Fruit fly (Drosophila melanogaster): ENCODE measurements around the gene CG16734.

CG16734 gene

DNA sequence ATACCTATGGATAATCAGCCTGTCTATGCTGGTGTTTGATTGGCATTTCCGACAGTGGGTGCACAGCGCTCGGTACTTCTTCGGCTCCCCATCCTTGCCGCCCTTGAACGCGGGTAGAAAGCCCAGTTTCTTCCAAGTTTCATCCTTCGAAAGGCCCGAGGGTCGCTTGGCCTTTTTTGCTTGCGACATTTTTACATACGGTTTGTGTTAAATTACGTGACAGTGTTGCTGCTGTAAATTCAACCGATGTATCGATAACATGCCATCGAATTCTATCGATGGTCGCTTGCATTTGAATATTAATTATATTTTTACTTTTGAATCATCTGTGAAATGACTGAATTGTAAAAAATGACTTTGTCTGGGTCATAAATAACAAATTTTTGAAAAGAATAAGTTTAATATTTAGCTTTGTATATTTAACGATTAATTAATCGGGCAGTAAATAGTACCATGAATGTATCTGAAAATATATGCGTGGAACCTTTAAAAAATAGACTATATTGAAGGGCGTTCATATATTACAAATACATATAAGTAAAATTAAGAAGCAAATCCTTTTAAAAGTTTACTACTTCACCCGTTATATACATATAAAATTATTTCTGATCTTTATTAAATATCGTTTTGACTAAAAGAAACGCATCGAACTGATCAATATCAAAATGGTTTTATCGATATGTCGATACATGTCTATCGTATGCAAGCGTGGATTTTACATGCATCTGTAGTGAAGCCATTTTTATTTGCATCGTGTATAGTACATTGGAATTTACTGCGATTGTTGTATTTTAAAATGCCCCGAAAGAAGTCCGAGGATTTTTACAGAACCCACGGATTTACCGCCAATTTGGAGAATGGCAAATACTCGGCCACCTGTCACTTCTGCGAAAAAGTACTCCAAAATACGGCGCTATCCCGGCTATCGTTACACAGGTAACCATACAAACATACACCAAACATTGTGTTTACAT is 3.7 kb downstream of the CG16734 start, which contains the start of the genes Ibf2 and Ibf1:
Gene Ibf2, minus strand, starts transcription at position 250 of the 974 bp plus-strand sequence.
Gene Ibf1, plus strand, starts transcription at position 713 of the 974 bp plus-strand sequence.
- TF ChIP-seq Snoo (tag; optimal IDR thresholded peaks at IDR 0.05), result no peak
- no peak for TF ChIP-seq CG8301 (tag; optimal IDR thresholded peaks at IDR 0.05)
- TF ChIP-seq CG13204 (GFP tag; optimal IDR thresholded peaks at IDR 0.05), result no peak
- TF ChIP-seq Pif1A (GFP tag; optimal IDR thresholded peaks at IDR 0.05), result no peak
- TF ChIP-seq Ets98B (GFP tag; IDR thresholded peaks at IDR 0.05), result no peak
- no peak for TF ChIP-seq gl (tag; optimal IDR thresholded peaks at IDR 0.05)
- no peak for TF ChIP-seq CG9948 (tag; optimal IDR thresholded peaks at IDR 0.05)
- TF ChIP-seq CG34367 (tag; optimal IDR thresholded peaks at IDR 0.05), result no peak
- no peak for TF ChIP-seq CG10348 (GFP tag; IDR thresholded peaks at IDR 0.05)
- TF ChIP-seq CG4496 (GFP tag; IDR thresholded peaks at IDR 0.05), result no peak
- no peak for TF ChIP-seq fd96Ca (GFP tag; IDR thresholded peaks at IDR 0.05)
- no peak for TF ChIP-seq Pif1B (GFP tag; optimal IDR thresholded peaks at IDR 0.05)
- no peak for TF ChIP-seq CG17806 (tag; optimal IDR thresholded peaks at IDR 0.05)
- no peak for TF ChIP-seq rn (GFP tag; IDR thresholded peaks at IDR 0.05)
- no peak for TF ChIP-seq CG12605 (GFP tag; IDR thresholded peaks at IDR 0.05)
- TF ChIP-seq CG14655 (GFP tag; optimal IDR thresholded peaks at IDR 0.05), result no peak
- no peak for TF ChIP-seq CG15710 (tag; optimal IDR thresholded peaks at IDR 0.05)
- no peak for TF ChIP-seq EcR (GFP tag; optimal IDR thresholded peaks at IDR 0.05)

DNA sequence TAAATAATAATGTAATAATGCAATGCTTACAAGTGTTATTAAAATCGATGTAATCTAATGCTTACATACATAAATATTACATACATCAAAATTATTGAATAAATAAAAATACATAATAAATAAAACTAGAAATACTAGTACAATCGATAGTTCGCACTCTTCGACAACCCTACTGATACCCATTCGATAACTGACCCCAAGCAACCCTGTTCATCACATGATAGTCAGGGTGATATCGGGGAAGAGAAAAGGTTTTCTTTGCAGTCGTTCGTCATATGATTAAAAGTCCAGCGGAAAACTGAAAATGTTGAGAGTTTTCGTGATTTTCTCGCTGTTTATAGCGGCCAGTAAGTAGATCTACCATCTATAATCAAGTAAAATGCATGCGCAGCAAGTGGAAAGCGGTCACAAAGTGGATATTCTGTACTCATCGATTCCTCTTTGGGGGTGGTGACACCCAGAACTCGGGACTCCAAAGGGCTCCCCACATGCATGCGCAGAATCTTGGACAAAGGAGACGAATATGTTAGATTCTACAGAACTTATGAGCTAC is 5.6 kb downstream of the CG16734 start, which contains the start of gene ATP6AP2:
Gene ATP6AP2, plus strand, starts transcription at position 218 of the 553 bp plus-strand sequence.
- TF ChIP-seq Snoo (tag; optimal IDR thresholded peaks at IDR 0.05) (peak; percentile 12), Ets98B (GFP tag; IDR thresholded peaks at IDR 0.05) (peak; percentile 60; the same call in 1 of the 2 replicates), CG13204 (GFP tag; optimal IDR thresholded peaks at IDR 0.05) (no peak), CG10348 (GFP tag; IDR thresholded peaks at IDR 0.05) (no peak), CG17806 (tag; optimal IDR thresholded peaks at IDR 0.05) (peak; percentile 37), Pif1A (GFP tag; optimal IDR thresholded peaks at IDR 0.05) (no peak), CG4496 (GFP tag; IDR thresholded peaks at IDR 0.05) (peak; percentile 49; the same call in 1 of the 3 replicates)

DNA sequence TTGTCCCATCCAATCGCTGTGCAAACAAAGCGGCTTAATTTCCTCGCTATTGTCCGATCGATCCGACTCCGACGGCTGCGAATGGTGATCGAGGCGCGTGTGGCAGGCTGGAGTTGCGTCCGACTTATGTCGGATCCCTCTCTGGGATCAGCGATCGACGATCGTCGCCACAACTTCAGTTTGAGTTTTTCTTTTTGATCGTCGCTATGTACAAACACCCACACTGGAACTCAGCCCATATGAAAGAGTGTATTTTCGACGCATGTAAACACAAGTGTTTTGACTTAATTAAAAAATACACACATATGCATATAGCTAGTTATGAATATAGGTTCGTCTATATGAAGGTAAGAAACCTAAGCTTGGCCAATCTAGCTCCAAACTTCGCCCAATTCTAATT is 9.2 kb downstream of the CG16734 start, which contains the start of gene sage:
Gene sage, minus strand, starts transcription at position 101 of the 400 bp plus-strand sequence.
- TF ChIP-seq fd96Ca (GFP tag; IDR thresholded peaks at IDR 0.05), result no peak
- no peak for TF ChIP-seq Pif1A (GFP tag; optimal IDR thresholded peaks at IDR 0.05)
- TF ChIP-seq CG17806 (tag; optimal IDR thresholded peaks at IDR 0.05), result no peak
- no peak for TF ChIP-seq CG15710 (tag; optimal IDR thresholded peaks at IDR 0.05)
- TF ChIP-seq Pif1B (GFP tag; optimal IDR thresholded peaks at IDR 0.05), result no peak
- no peak for TF ChIP-seq CG4496 (GFP tag; IDR thresholded peaks at IDR 0.05)
- no peak for TF ChIP-seq gl (tag; optimal IDR thresholded peaks at IDR 0.05)
- no peak for TF ChIP-seq CG9948 (tag; optimal IDR thresholded peaks at IDR 0.05)
- TF ChIP-seq CG12605 (GFP tag; IDR thresholded peaks at IDR 0.05), result no peak
- no peak for TF ChIP-seq CG14655 (GFP tag; optimal IDR thresholded peaks at IDR 0.05)
- TF ChIP-seq rn (GFP tag; IDR thresholded peaks at IDR 0.05), result no peak
- no peak for TF ChIP-seq CG8159 (tag; optimal IDR thresholded peaks at IDR 0.05)
- TF ChIP-seq CG10348 (GFP tag; IDR thresholded peaks at IDR 0.05), result no peak

DNA sequence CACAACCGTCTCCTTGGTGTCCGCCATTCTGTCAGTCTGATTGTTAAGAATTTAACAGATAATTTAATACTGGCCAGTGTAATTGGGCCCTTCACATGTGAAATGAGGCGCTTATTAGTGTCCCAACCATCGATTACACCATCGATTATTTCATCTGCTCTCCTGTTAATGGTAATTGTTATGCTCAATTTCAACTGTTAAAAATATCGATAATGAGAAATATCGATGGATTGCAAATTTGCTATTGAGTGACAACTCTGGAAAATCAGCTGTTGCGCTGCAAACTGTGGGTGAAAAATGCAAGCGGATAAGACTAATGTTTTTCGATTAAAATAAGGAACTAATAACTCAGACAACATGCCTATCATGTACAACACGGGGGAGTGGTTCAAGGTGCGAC is 11.9 kb downstream of the CG16734 start, which contains the start of the genes TrpRS and Vps16A:
Gene TrpRS, minus strand, starts transcription at position 140 of the 400 bp plus-strand sequence.
Gene Vps16A, plus strand, starts transcription at position 255 of the 400 bp plus-strand sequence.
- TF ChIP-seq Pif1B (GFP tag; optimal IDR thresholded peaks at IDR 0.05) (no peak), rn (GFP tag; IDR thresholded peaks at IDR 0.05) (no peak), CG12605 (GFP tag; IDR thresholded peaks at IDR 0.05) (no peak), CG9948 (tag; optimal IDR thresholded peaks at IDR 0.05) (no peak), CG17806 (tag; optimal IDR thresholded peaks at IDR 0.05) (no peak), gl (tag; optimal IDR thresholded peaks at IDR 0.05) (no peak), CG32121 (GFP tag; IDR thresholded peaks at IDR 0.05) (no peak), CG15710 (tag; optimal IDR thresholded peaks at IDR 0.05) (no peak), Ets98B (GFP tag; IDR thresholded peaks at IDR 0.05) (no peak), CG34367 (tag; optimal IDR thresholded peaks at IDR 0.05) (no peak), Snoo (tag; optimal IDR thresholded peaks at IDR 0.05) (no peak), fd96Ca (GFP tag; IDR thresholded peaks at IDR 0.05) (no peak), EcR (GFP tag; optimal IDR thresholded peaks at IDR 0.05) (no peak), CG4496 (GFP tag; IDR thresholded peaks at IDR 0.05) (no peak), CG8301 (tag; optimal IDR thresholded peaks at IDR 0.05) (no peak), CG8159 (tag; optimal IDR thresholded peaks at IDR 0.05) (no peak), D1 (tag; optimal IDR thresholded peaks at IDR 0.05) (no peak), CG13204 (GFP tag; optimal IDR thresholded peaks at IDR 0.05) (no peak)

DNA sequence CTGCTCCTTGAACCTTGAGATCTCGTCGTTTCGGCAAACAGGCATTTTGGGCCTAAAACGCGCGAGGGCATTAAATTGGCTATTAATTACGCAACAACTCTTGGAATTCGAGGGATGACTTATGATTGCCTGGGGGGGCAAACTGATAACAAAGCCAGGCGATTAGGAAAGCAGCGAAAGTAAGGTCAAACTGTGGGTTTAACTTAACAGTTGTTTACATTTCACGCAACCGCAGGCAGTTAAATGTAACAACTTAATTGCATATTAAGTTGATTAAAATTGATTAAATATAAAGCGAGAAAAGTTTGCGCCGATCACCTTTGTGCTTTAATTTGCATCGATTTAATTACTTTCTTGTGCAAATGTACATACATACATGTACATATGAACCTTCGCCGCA is 32.9 kb downstream of the CG16734 start:
- no peak for TF ChIP-seq CG34367 (tag; optimal IDR thresholded peaks at IDR 0.05)
- TF ChIP-seq CG17806 (tag; optimal IDR thresholded peaks at IDR 0.05), result no peak
- TF ChIP-seq gl (tag; optimal IDR thresholded peaks at IDR 0.05), result no peak
- no peak for TF ChIP-seq rn (GFP tag; IDR thresholded peaks at IDR 0.05)
- no peak for TF ChIP-seq fd96Ca (GFP tag; IDR thresholded peaks at IDR 0.05)
- TF ChIP-seq CG32121 (GFP tag; IDR thresholded peaks at IDR 0.05), result no peak
- no peak for TF ChIP-seq CG15710 (tag; optimal IDR thresholded peaks at IDR 0.05)
- TF ChIP-seq CG9948 (tag; optimal IDR thresholded peaks at IDR 0.05), result no peak
- TF ChIP-seq Snoo (tag; optimal IDR thresholded peaks at IDR 0.05), result no peak
- no peak for TF ChIP-seq CG8159 (tag; optimal IDR thresholded peaks at IDR 0.05)
- TF ChIP-seq CG4496 (GFP tag; IDR thresholded peaks at IDR 0.05), result no peak
- TF ChIP-seq D1 (tag; optimal IDR thresholded peaks at IDR 0.05), result no peak
- no peak for TF ChIP-seq CG10348 (GFP tag; IDR thresholded peaks at IDR 0.05)
- no peak for TF ChIP-seq CG14655 (GFP tag; optimal IDR thresholded peaks at IDR 0.05)
- TF ChIP-seq CG13204 (GFP tag; optimal IDR thresholded peaks at IDR 0.05), result no peak
- no peak for TF ChIP-seq Pif1A (GFP tag; optimal IDR thresholded peaks at IDR 0.05)

Data from whole organism, pupa.